Worm (Caenorhabditis elegans) whole organism, late embryonic: ENCODE data around the gene M110.8.

Experiments used
- dmd-4 ChIP-seq: sonication (generic microtip); optimal IDR thresholded peaks from 2 replicates; lab custom pipeline; 2016; ENCODE audit warnings: borderline replicate concordance, missing genetic modification characterization, missing compliant biosample characterization
- lin-11 ChIP-seq: fragments of 200-800 bp; sonication (Bioruptor generic); optimal IDR thresholded peaks from 2 replicates; lab custom pipeline; 2018; ENCODE audit warnings: mild to moderate bottlenecking, missing genetic modification characterization, missing compliant biosample characterization

ce11 chrII:8181437-8181836 lies 27.9 kb downstream of the M110.8 start, which contains the start of gene dylt-3:
- no peak for TF ChIP-seq dmd-4
- no peak for TF ChIP-seq lin-11 (tag; lab: Kevin White, UChicago)
